Worm (Caenorhabditis elegans) whole organism, young adult: ENCODE measurements around the gene sru-7.

Experiments
- dox-1 ChIP-seq: fragments of 200-800 bp; sonication (Bioruptor generic); IDR thresholded peaks from 2 replicates; pipeline ENCODE4 v1.3.6; 2022; ENCODE audit warnings: missing genetic modification reagents, missing genetic modification characterization, missing compliant biosample characterization
- hrde-1 ChIP-seq: sonication (generic microtip); optimal IDR thresholded peaks from 2 replicates; lab custom pipeline; 2016; ENCODE audit warnings: missing genetic modification characterization, mild to moderate bottlenecking, missing compliant biosample characterization, moderate library complexity, missing genotype, missing genetic modification reagents, borderline replicate concordance

ce11 chrIV:8472493-8472892, 19.8 kb upstream of the sru-7 start, which contains the start of gene oat-1:
- TF ChIP-seq hrde-1 (no peak), dox-1 (GFP tag; lab: Robert Waterston, UW) (no peak)
